Worm (Caenorhabditis elegans) whole organism, mixed stage, embryonic: ENCODE data around the gene srd-3.

Experiments used
- blmp-1 ChIP-seq: fragments of 150-350 bp; optimal IDR thresholded peaks from 2 replicates; lab custom pipeline; 2014; ENCODE audit warnings: missing biosample characterization, missing genetic modification characterization
- ceh-39 ChIP-seq: fragments of 150-350 bp; optimal IDR thresholded peaks from 2 replicates; lab custom pipeline; 2014; ENCODE audit warnings: missing biosample characterization, missing genetic modification characterization
- flh-1 ChIP-seq: fragments of 200-800 bp; sonication (Bioruptor generic); optimal IDR thresholded peaks from 2 replicates; lab custom pipeline; 2018; ENCODE audit warnings: mild to moderate bottlenecking, missing genetic modification characterization, moderate library complexity, missing compliant biosample characterization
- lsy-2 ChIP-seq: fragments of 150-350 bp; optimal IDR thresholded peaks from 2 replicates; lab custom pipeline; 2014; ENCODE audit warnings: missing biosample characterization, missing genetic modification characterization
- mep-1 ChIP-seq: fragments of 150-350 bp; optimal IDR thresholded peaks from 2 replicates; lab custom pipeline; 2017; ENCODE audit warnings: missing biosample characterization, missing genetic modification reagents, missing genetic modification characterization, inconsistent platforms
- nhr-2 ChIP-seq: fragments of 150-350 bp; optimal IDR thresholded peaks from 2 replicates; lab custom pipeline; 2014; ENCODE audit warnings: missing biosample characterization, missing genetic modification characterization
- nhr-237 ChIP-seq: fragments of 150-350 bp; optimal IDR thresholded peaks from 2 replicates; lab custom pipeline; 2014; ENCODE audit warnings: missing biosample characterization, missing genetic modification characterization
- nhr-28 ChIP-seq: fragments of 150-350 bp; optimal IDR thresholded peaks from 2 replicates; lab custom pipeline; 2014; ENCODE audit warnings: missing biosample characterization, missing genetic modification characterization
- snpc-4 ChIP-seq: fragments of 150-350 bp; optimal IDR thresholded peaks from 2 replicates; lab custom pipeline; 2014; ENCODE audit warnings: missing biosample characterization, missing genetic modification characterization
- tbx-8 ChIP-seq: fragments of 200-800 bp; sonication (Bioruptor generic); optimal IDR thresholded peaks from 2 replicates; lab custom pipeline; 2018; ENCODE audit warnings: mild to moderate bottlenecking, missing genetic modification characterization, moderate library complexity, missing compliant biosample characterization
- unc-39 ChIP-seq: fragments of 150-350 bp; optimal IDR thresholded peaks from 2 replicates; lab custom pipeline; 2014; ENCODE audit warnings: missing biosample characterization, missing genetic modification characterization
- unc-62 ChIP-seq: fragments of 150-350 bp; optimal IDR thresholded peaks from 2 replicates; lab custom pipeline; 2014; ENCODE audit warnings: missing biosample characterization, missing genetic modification reagents, missing genetic modification characterization
- ztf-11 ChIP-seq: fragments of 150-350 bp; optimal IDR thresholded peaks from 2 replicates; lab custom pipeline; 2014; ENCODE audit warnings: missing biosample characterization, missing genetic modification characterization

ce11 chrII:155904-156303, 27.1 kb upstream of the srd-3 start, which contains the start of gene mrpl-28:
- TF ChIP-seq ztf-11 (no peak), unc-39 (no peak), ceh-39 (tag; lab: Kevin White, UChicago) (peak; percentile 74), lsy-2 (tag; lab: Kevin White, UChicago) (peak; percentile 75), unc-62 (GFP tag; lab: Kevin White, UChicago) (no peak), mep-1 (tag; lab: Kevin White, UChicago) (peak; percentile 78), flh-1 (GFP tag; lab: Kevin White, UChicago) (no peak), nhr-2 (tag; lab: Kevin White, UChicago) (no peak), blmp-1 (tag; lab: Kevin White, UChicago) (no peak), snpc-4 (tag; lab: Kevin White, UChicago) (no peak), nhr-28 (tag; lab: Kevin White, UChicago) (no peak), nhr-237 (peak; percentile 84), tbx-8 (GFP tag; lab: Kevin White, UChicago) (no peak)
